Fruit fly (Drosophila melanogaster) S2 (cell line): ENCODE data around the gene CG17187.

Source experiments
- CG8478 ChIP-seq: fragments of >200 bp; optimal IDR thresholded peaks from 2 replicates; lab custom pipeline; 2018
- CTCF ChIP-seq, 2 experiments: fragments of >200 bp; optimal IDR thresholded peaks; 2 replicates each; lab custom pipeline; 2018

CG17187 gene

dm6 chr3R:11231705-11232261 is at the start of gene CG17187, which contains the start of gene Dph3:
TSS of gene CG17187 (minus strand) at chr3R:11231879.
TSS of gene Dph3 (plus strand) at chr3R:11231912.
- no peak for TF ChIP-seq CG8478 (lab: Kevin White, UChicago)
- TF ChIP-seq CTCF (optimal IDR thresholded peaks at IDR 0.05; lab: Kevin White, UChicago): no peak

dm6 chr3R:11272667-11273066 is 41.0 kb upstream of the CG17187 start:
- TF ChIP-seq CG8478 (lab: Kevin White, UChicago) (no peak), CTCF (optimal IDR thresholded peaks at IDR 0.05; lab: Kevin White, UChicago) (no peak)

- TF ChIP-seq CG8478 (lab: Kevin White, UChicago) (no peak), CTCF (optimal IDR thresholded peaks at IDR 0.05; lab: Kevin White, UChicago) (no peak)
These were observed 38.9 kb upstream of the CG17187 start for dm6 chr3R:11270574-11270973.

- TF ChIP-seq CTCF (optimal IDR thresholded peaks at IDR 0.05; lab: Kevin White, UChicago) (peak; percentile 89 to 96), CG8478 (lab: Kevin White, UChicago) (no peak)
These were observed 37.3 kb upstream of the CG17187 start for dm6 chr3R:11269013-11269412.

- TF ChIP-seq CG8478 (lab: Kevin White, UChicago) (no peak), CTCF (optimal IDR thresholded peaks at IDR 0.05; lab: Kevin White, UChicago) (no peak)
These were observed 31.9 kb upstream of the CG17187 start for dm6 chr3R:11263579-11263978.

- TF ChIP-seq CTCF (optimal IDR thresholded peaks at IDR 0.05; lab: Kevin White, UChicago) (no peak), CG8478 (lab: Kevin White, UChicago) (no peak)
These were observed 29.4 kb upstream of the CG17187 start for dm6 chr3R:11260966-11261530.

- TF ChIP-seq CTCF (optimal IDR thresholded peaks at IDR 0.05; lab: Kevin White, UChicago) (no peak), CG8478 (lab: Kevin White, UChicago) (no peak)
These were observed 25.9 kb upstream of the CG17187 start for dm6 chr3R:11257537-11257936.

- TF ChIP-seq CG8478 (lab: Kevin White, UChicago) (no peak), CTCF (optimal IDR thresholded peaks at IDR 0.05; lab: Kevin White, UChicago) (no peak)
These were observed 22.8 kb upstream of the CG17187 start for dm6 chr3R:11254382-11254953.

dm6 chr3R:11253768-11254167 is 22.1 kb upstream of the CG17187 start:
- TF ChIP-seq CG8478 (lab: Kevin White, UChicago) (no peak), CTCF (optimal IDR thresholded peaks at IDR 0.05; lab: Kevin White, UChicago) (no peak)

- no peak for TF ChIP-seq CG8478 (lab: Kevin White, UChicago)
- no peak for TF ChIP-seq CTCF (optimal IDR thresholded peaks at IDR 0.05; lab: Kevin White, UChicago)
These were observed 15.2 kb upstream of the CG17187 start for dm6 chr3R:11246865-11247264.

- no peak for TF ChIP-seq CTCF (optimal IDR thresholded peaks at IDR 0.05; lab: Kevin White, UChicago)
- no peak for TF ChIP-seq CG8478 (lab: Kevin White, UChicago)
These were observed 14.1 kb upstream of the CG17187 start for dm6 chr3R:11245803-11246202.

dm6 chr3R:11243951-11244660 is 12.4 kb upstream of the CG17187 start, which contains the start of the genes CG17734 and CG5214:
TSS of gene CG17734 (minus strand) at chr3R:11243999.
TSS of gene CG5214 (plus strand) at chr3R:11244302.
- TF ChIP-seq CG8478 (lab: Kevin White, UChicago): no peak
- TF ChIP-seq CTCF (optimal IDR thresholded peaks at IDR 0.05; lab: Kevin White, UChicago): peak; percentile 77 to 82

- TF ChIP-seq CTCF (optimal IDR thresholded peaks at IDR 0.05; lab: Kevin White, UChicago): no peak
- TF ChIP-seq CG8478 (lab: Kevin White, UChicago): no peak
These were observed 11.5 kb upstream of the CG17187 start for dm6 chr3R:11243057-11243740.

- TF ChIP-seq CTCF (optimal IDR thresholded peaks at IDR 0.05; lab: Kevin White, UChicago): no peak
- TF ChIP-seq CG8478 (lab: Kevin White, UChicago): no peak
These were observed 9.2 kb upstream of the CG17187 start, which contains the start of the genes scpr-B and scpr-A for dm6 chr3R:11240891-11241290. TSS of gene scpr-B (minus strand) at chr3R:11240991. TSS of gene scpr-A (plus strand) at chr3R:11241183.
